In genomic region chrX:15298298-15299069, dm6 we compare ENCODE assay signal across 1 fruit fly cellular context.
TF ChIP-seq lines count a peak whose summit lies in the region.

No protein-coding gene starts in this region.

TF ChIP-seq in whole organism, embryonic, 481 proteins besides CTCF, POLR2A, EP300 and RAD21 (continued from another document and continues in another):
- TF ChIP-seq CG17361 (GFP tag; IDR thresholded peaks at IDR 0.05; lab: Robert Waterston, UW): peak; percentile 99
- TF ChIP-seq cas (GFP tag; IDR thresholded peaks at IDR 0.05; lab: Robert Waterston, UW): peak; percentile 92
- TF ChIP-seq CG32532 (GFP tag; IDR thresholded peaks at IDR 0.05; lab: Robert Waterston, UW): peak; percentile 97
- TF ChIP-seq CG10147 (GFP tag; optimal IDR thresholded peaks at IDR 0.05; lab: Kevin White, UChicago): peak; percentile 98
- peak; percentile 95 for TF ChIP-seq Max (GFP tag; optimal IDR thresholded peaks at IDR 0.05; lab: Kevin White, UChicago)
- peak; percentile 61 for TF ChIP-seq pros (GFP tag; optimal IDR thresholded peaks at IDR 0.05; lab: Kevin White, UChicago)
- TF ChIP-seq CrebB (tag; optimal IDR thresholded peaks at IDR 0.05; lab: Kevin White, UChicago): peak; percentile 96
- TF ChIP-seq CG15269 (tag; optimal IDR thresholded peaks at IDR 0.05; lab: Kevin White, UChicago): peak; percentile 98
- TF ChIP-seq CG6254 (GFP tag; optimal IDR thresholded peaks at IDR 0.05; lab: Kevin White, UChicago): peak; percentile 92
- peak; percentile 92 for TF ChIP-seq gt (GFP tag; IDR thresholded peaks at IDR 0.05; lab: Robert Waterston, UW)
- TF ChIP-seq ind (GFP tag; optimal IDR thresholded peaks at IDR 0.05; lab: Kevin White, UChicago): peak; percentile 98
- peak; percentile 77 for TF ChIP-seq CG2116 (GFP tag; optimal IDR thresholded peaks at IDR 0.05; lab: Kevin White, UChicago)
- peak; percentile 99 for TF ChIP-seq nmo (GFP tag; optimal IDR thresholded peaks at IDR 0.05; lab: Kevin White, UChicago)
- peak; percentile 11 for TF ChIP-seq yki (optimal IDR thresholded peaks at IDR 0.05; lab: Kevin White, UChicago)
- TF ChIP-seq CG4404 (GFP tag; IDR thresholded peaks at IDR 0.05; lab: Robert Waterston, UW): peak; percentile 94
- TF ChIP-seq NC2β (GFP tag; optimal IDR thresholded peaks at IDR 0.05; lab: Kevin White, UChicago): peak; percentile 46
- peak; percentile 47 for TF ChIP-seq Ets97D (GFP tag; optimal IDR thresholded peaks at IDR 0.05; lab: Kevin White, UChicago)
- peak; percentile 65 for TF ChIP-seq CG1603 (tag; optimal IDR thresholded peaks at IDR 0.05; lab: Kevin White, UChicago)
- TF ChIP-seq Ptx1 (GFP tag; IDR thresholded peaks at IDR 0.05; lab: Robert Waterston, UW): peak; percentile 98
- peak; percentile 95 for TF ChIP-seq Rx (GFP tag; IDR thresholded peaks at IDR 0.05; lab: Robert Waterston, UW)
- peak; percentile 70 for TF ChIP-seq CHES-1-like (GFP tag; optimal IDR thresholded peaks at IDR 0.05; lab: Kevin White, UChicago)
- peak; percentile 98 for TF ChIP-seq Atf6 (GFP tag; IDR thresholded peaks at IDR 0.05; lab: Robert Waterston, UW)
- TF ChIP-seq CG13775 (GFP tag; optimal IDR thresholded peaks at IDR 0.05; lab: Kevin White, UChicago): peak; percentile 97
- TF ChIP-seq otp (GFP tag; IDR thresholded peaks at IDR 0.05; lab: Robert Waterston, UW): peak; percentile 87; the same call in 2 of the 3 replicates
- peak; percentile 93 for TF ChIP-seq Chrac-16 (GFP tag; optimal IDR thresholded peaks at IDR 0.05; lab: Kevin White, UChicago)
- peak; percentile 87 for TF ChIP-seq sens-2 (GFP tag; IDR thresholded peaks at IDR 0.05; lab: Robert Waterston, UW)
- TF ChIP-seq ci (GFP tag; IDR thresholded peaks at IDR 0.05; lab: Robert Waterston, UW): peak; percentile 94
- TF ChIP-seq Xrp1 (GFP tag; IDR thresholded peaks at IDR 0.05; lab: Robert Waterston, UW): peak; percentile 96
- TF ChIP-seq btn (GFP tag; optimal IDR thresholded peaks at IDR 0.05; lab: Kevin White, UChicago): no peak
- peak; percentile 97 for TF ChIP-seq CG11093 (GFP tag; IDR thresholded peaks at IDR 0.05; lab: Robert Waterston, UW)
- TF ChIP-seq Stat92E (GFP tag; optimal IDR thresholded peaks at IDR 0.05; lab: Kevin White, UChicago): peak in 1 of 3 experiments; percentile 76
- TF ChIP-seq aop (GFP tag; IDR thresholded peaks at IDR 0.05; lab: Robert Waterston, UW): peak; percentile 31
- TF ChIP-seq CG6272 (GFP tag; IDR thresholded peaks at IDR 0.05; lab: Robert Waterston, UW): peak; percentile 95
- TF ChIP-seq CG18599 (GFP tag; optimal IDR thresholded peaks at IDR 0.05; lab: Kevin White, UChicago): peak; percentile 98
- TF ChIP-seq lmd (GFP tag; IDR thresholded peaks at IDR 0.05; lab: Robert Waterston, UW): peak; percentile 99
- peak; percentile 95 for TF ChIP-seq ase (GFP tag; IDR thresholded peaks at IDR 0.05; lab: Robert Waterston, UW)
- peak; percentile 28 for TF ChIP-seq CG1792 (GFP tag; optimal IDR thresholded peaks at IDR 0.05; lab: Kevin White, UChicago)
- peak; percentile 94 for TF ChIP-seq H2.0 (GFP tag; IDR thresholded peaks at IDR 0.05; lab: Robert Waterston, UW)
- TF ChIP-seq CG16779 (GFP tag; IDR thresholded peaks at IDR 0.05; lab: Robert Waterston, UW): peak; percentile 62
- TF ChIP-seq CG4820 (GFP tag; optimal IDR thresholded peaks at IDR 0.05; lab: Kevin White, UChicago): peak; percentile 95
- TF ChIP-seq CG12659 (GFP tag; optimal IDR thresholded peaks at IDR 0.05; lab: Kevin White, UChicago): peak; percentile 99
- peak; percentile 85 for TF ChIP-seq sim (GFP tag; IDR thresholded peaks at IDR 0.05; lab: Robert Waterston, UW)
- peak; percentile 98 for TF ChIP-seq grau (tag; optimal IDR thresholded peaks at IDR 0.05; lab: Kevin White, UChicago)
- peak; percentile 74 for TF ChIP-seq CG7271 (tag; optimal IDR thresholded peaks at IDR 0.05; lab: Kevin White, UChicago)
- TF ChIP-seq dmrt11E (tag; optimal IDR thresholded peaks at IDR 0.05; lab: Kevin White, UChicago): peak; percentile 73
- TF ChIP-seq CG30403 (GFP tag; optimal IDR thresholded peaks at IDR 0.05; lab: Kevin White, UChicago): peak; percentile 99
- peak; percentile 98 for TF ChIP-seq CG3847 (GFP tag; IDR thresholded peaks at IDR 0.05; lab: Robert Waterston, UW)
- TF ChIP-seq croc (GFP tag; conservative IDR thresholded peaks at IDR 0.05; lab: Robert Waterston, UW): peak; percentile 97
- peak; percentile 97 for TF ChIP-seq CG9817 (tag; optimal IDR thresholded peaks at IDR 0.05; lab: Kevin White, UChicago)
- peak; percentile 91 for TF ChIP-seq sd (tag; optimal IDR thresholded peaks at IDR 0.05; lab: Kevin White, UChicago)
- TF ChIP-seq CG12071 (GFP tag; optimal IDR thresholded peaks at IDR 0.05; lab: Kevin White, UChicago): peak; percentile 95
- peak; percentile 95 for TF ChIP-seq CG13894 (tag; optimal IDR thresholded peaks at IDR 0.05; lab: Kevin White, UChicago)
- TF ChIP-seq knrl (GFP tag; IDR thresholded peaks at IDR 0.05; lab: Robert Waterston, UW; ENCODE audit: partially characterized antibody): no peak
- no peak for TF ChIP-seq br (optimal IDR thresholded peaks at IDR 0.05; lab: Kevin White, UChicago)
- TF ChIP-seq CG18011 (GFP tag; optimal IDR thresholded peaks at IDR 0.05; lab: Kevin White, UChicago): peak; percentile 86
- TF ChIP-seq H15 (GFP tag; IDR thresholded peaks at IDR 0.05; lab: Robert Waterston, UW): peak; percentile 96
- peak; percentile 98 for TF ChIP-seq CG11504 (tag; optimal IDR thresholded peaks at IDR 0.05; lab: Kevin White, UChicago)
- TF ChIP-seq p53 (GFP tag; optimal IDR thresholded peaks at IDR 0.05; lab: Kevin White, UChicago): peak; percentile 22
- peak; percentile 98 for TF ChIP-seq Fer3 (tag; optimal IDR thresholded peaks at IDR 0.05; lab: Kevin White, UChicago)
- no peak for TF ChIP-seq CG42726 (GFP tag; IDR thresholded peaks at IDR 0.05; lab: Robert Waterston, UW; ENCODE audit: partially characterized antibody)
- peak; percentile 64 for TF ChIP-seq maf-S (GFP tag; optimal IDR thresholded peaks at IDR 0.05; lab: Kevin White, UChicago)
- peak; percentile 96 for TF ChIP-seq salm (tag; optimal IDR thresholded peaks at IDR 0.05; lab: Kevin White, UChicago)
- TF ChIP-seq CG11723 (GFP tag; optimal IDR thresholded peaks at IDR 0.05; lab: Kevin White, UChicago): peak; percentile 97
- peak; percentile 97 for TF ChIP-seq CG12769 (tag; optimal IDR thresholded peaks at IDR 0.05; lab: Kevin White, UChicago)
- peak; percentile 97 for TF ChIP-seq CG1233 (GFP tag; optimal IDR thresholded peaks at IDR 0.05; lab: Kevin White, UChicago)
- TF ChIP-seq crc (GFP tag; optimal IDR thresholded peaks at IDR 0.05; lab: Kevin White, UChicago): peak; percentile 57
- peak; percentile 56 for TF ChIP-seq CG4360 (GFP tag; IDR thresholded peaks at IDR 0.05; lab: Robert Waterston, UW)
- peak; percentile 11 for TF ChIP-seq pzg (GFP tag; optimal IDR thresholded peaks at IDR 0.05; lab: Kevin White, UChicago)
- TF ChIP-seq CG5180 (GFP tag; optimal IDR thresholded peaks at IDR 0.05; lab: Kevin White, UChicago): peak; percentile 89
- peak; percentile 97 for TF ChIP-seq so (GFP tag; IDR thresholded peaks at IDR 0.05; lab: Robert Waterston, UW)
- TF ChIP-seq CG13123 (GFP tag; optimal IDR thresholded peaks at IDR 0.05; lab: Kevin White, UChicago): peak; percentile 90
- TF ChIP-seq CG8290 (GFP tag; optimal IDR thresholded peaks at IDR 0.05; lab: Kevin White, UChicago): peak; percentile 82
- TF ChIP-seq CG8290 (tag; optimal IDR thresholded peaks at IDR 0.05; lab: Kevin White, UChicago): peak; percentile 47 to 60
- peak; percentile 98 for TF ChIP-seq Asciz (GFP tag; optimal IDR thresholded peaks at IDR 0.05; lab: Kevin White, UChicago)
- TF ChIP-seq odd (GFP tag; optimal IDR thresholded peaks at IDR 0.05; lab: Kevin White, UChicago): peak; percentile 98
- TF ChIP-seq CG8089 (GFP tag; optimal IDR thresholded peaks at IDR 0.05; lab: Kevin White, UChicago): peak; percentile 35
- TF ChIP-seq Dref (GFP tag; IDR thresholded peaks at IDR 0.05; lab: Robert Waterston, UW): no peak
- no peak for TF ChIP-seq bbx (GFP tag; IDR thresholded peaks at IDR 0.05; lab: Robert Waterston, UW; ENCODE audit: partially characterized antibody)
- TF ChIP-seq HmgZ (tag; optimal IDR thresholded peaks at IDR 0.05; lab: Kevin White, UChicago): peak; percentile 97
- TF ChIP-seq Hand (GFP tag; optimal IDR thresholded peaks at IDR 0.05; lab: Kevin White, UChicago): peak; percentile 97
- TF ChIP-seq caup (GFP tag; optimal IDR thresholded peaks at IDR 0.05; lab: Kevin White, UChicago; ENCODE audit: severe bottlenecking): peak; percentile 98
- TF ChIP-seq CG3407 (GFP tag; optimal IDR thresholded peaks at IDR 0.05; lab: Kevin White, UChicago): peak; percentile 95
- TF ChIP-seq CG12299 (tag; optimal IDR thresholded peaks at IDR 0.05; lab: Kevin White, UChicago): peak; percentile 94
- peak; percentile 85 for TF ChIP-seq E2f2 (GFP tag; IDR thresholded peaks at IDR 0.05; lab: Robert Waterston, UW)
- TF ChIP-seq Poxn (GFP tag; IDR thresholded peaks at IDR 0.05; lab: Robert Waterston, UW): peak; percentile 91
- peak; percentile 99 for TF ChIP-seq row (GFP tag; IDR thresholded peaks at IDR 0.05; lab: Robert Waterston, UW)
- TF ChIP-seq Mad (GFP tag; optimal IDR thresholded peaks at IDR 0.05; lab: Kevin White, UChicago): peak; percentile 75
- TF ChIP-seq sisA (GFP tag; IDR thresholded peaks at IDR 0.05; lab: Robert Waterston, UW): peak; percentile 97
- TF ChIP-seq CG9797 (GFP tag; optimal IDR thresholded peaks at IDR 0.05; lab: Kevin White, UChicago): peak; percentile 48
- peak; percentile 97 for TF ChIP-seq Aef1 (GFP tag; IDR thresholded peaks at IDR 0.05; lab: Robert Waterston, UW)
- TF ChIP-seq CG17612 (GFP tag; IDR thresholded peaks at IDR 0.05; lab: Robert Waterston, UW): peak; percentile 84
- peak; percentile 87 for TF ChIP-seq CG31388 (GFP tag; optimal IDR thresholded peaks at IDR 0.05; lab: Kevin White, UChicago)
- peak; percentile 86 for TF ChIP-seq zfh2 (GFP tag; optimal IDR thresholded peaks at IDR 0.05; lab: Kevin White, UChicago)
- TF ChIP-seq CG11456 (GFP tag; IDR thresholded peaks at IDR 0.05; lab: Robert Waterston, UW): peak; percentile 96
- peak; percentile 89 for TF ChIP-seq CG6175 (GFP tag; IDR thresholded peaks at IDR 0.05; lab: Robert Waterston, UW)
- TF ChIP-seq CG10462 (GFP tag; optimal IDR thresholded peaks at IDR 0.05; lab: Kevin White, UChicago): peak; percentile 93
- peak; percentile 81 for TF ChIP-seq CG4854 (GFP tag; optimal IDR thresholded peaks at IDR 0.05; lab: Kevin White, UChicago)
- TF ChIP-seq CG17328 (GFP tag; IDR thresholded peaks at IDR 0.05; lab: Robert Waterston, UW): peak; percentile 92
- TF ChIP-seq Deaf1 (tag; optimal IDR thresholded peaks at IDR 0.05; lab: Kevin White, UChicago): peak; percentile 79
- peak; percentile 52 for TF ChIP-seq emc (GFP tag; optimal IDR thresholded peaks at IDR 0.05; lab: Kevin White, UChicago)
- TF ChIP-seq CG10209 (GFP tag; optimal IDR thresholded peaks at IDR 0.05; lab: Kevin White, UChicago): peak; percentile 98
- TF ChIP-seq tx (GFP tag; optimal IDR thresholded peaks at IDR 0.05; lab: Kevin White, UChicago): peak; percentile 48
- TF ChIP-seq CG14667 (GFP tag; IDR thresholded peaks at IDR 0.05; lab: Robert Waterston, UW): peak; percentile 96
- TF ChIP-seq repo (GFP tag; optimal IDR thresholded peaks at IDR 0.05; lab: Kevin White, UChicago): peak; percentile 44
- TF ChIP-seq dan (GFP tag; IDR thresholded peaks at IDR 0.05; lab: Robert Waterston, UW): peak; percentile 63; the same call in 1 of the 2 replicates
- peak; percentile 12 for TF ChIP-seq gro (GFP tag; optimal IDR thresholded peaks at IDR 0.05; lab: Kevin White, UChicago)
- peak; percentile 93 for TF ChIP-seq CG12155 (GFP tag; optimal IDR thresholded peaks at IDR 0.05; lab: Kevin White, UChicago)
- peak; percentile 73 for TF ChIP-seq bab2 (GFP tag; optimal IDR thresholded peaks at IDR 0.05; lab: Kevin White, UChicago)
- peak; percentile 99 for TF ChIP-seq sug (tag; optimal IDR thresholded peaks at IDR 0.05; lab: Kevin White, UChicago)
- peak; percentile 95 for TF ChIP-seq Gug (GFP tag; IDR thresholded peaks at IDR 0.05; lab: Robert Waterston, UW)
- TF ChIP-seq CG3995 (GFP tag; optimal IDR thresholded peaks at IDR 0.05; lab: Kevin White, UChicago): peak; percentile 82
- TF ChIP-seq hth (optimal IDR thresholded peaks at IDR 0.05; lab: Kevin White, UChicago): no peak
- TF ChIP-seq CG9876 (GFP tag; optimal IDR thresholded peaks at IDR 0.05; lab: Kevin White, UChicago): no peak
- TF ChIP-seq CG16863 (GFP tag; optimal IDR thresholded peaks at IDR 0.05; lab: Kevin White, UChicago): peak; percentile 46
- TF ChIP-seq en (GFP tag; optimal IDR thresholded peaks at IDR 0.05; lab: Kevin White, UChicago): peak; percentile 21
- TF ChIP-seq CG13287 (GFP tag; IDR thresholded peaks at IDR 0.05; lab: Robert Waterston, UW; ENCODE audit: partially characterized antibody): no peak; the same call in 1 of the 2 replicates
- TF ChIP-seq crol (GFP tag; IDR thresholded peaks at IDR 0.05; lab: Robert Waterston, UW): peak; percentile 96
- peak; percentile 96 for TF ChIP-seq cwo (GFP tag; optimal IDR thresholded peaks at IDR 0.05; lab: Kevin White, UChicago)
- peak; percentile 85 for TF ChIP-seq bowl (GFP tag; IDR thresholded peaks at IDR 0.05; lab: Robert Waterston, UW)
- peak; percentile 35 for TF ChIP-seq CG9609 (GFP tag; optimal IDR thresholded peaks at IDR 0.05; lab: Kevin White, UChicago)
- peak; percentile 97 for TF ChIP-seq HLH3B (GFP tag; IDR thresholded peaks at IDR 0.05; lab: Robert Waterston, UW)
- peak; percentile 90 for TF ChIP-seq kni (GFP tag; optimal IDR thresholded peaks at IDR 0.05; lab: Kevin White, UChicago)
- peak; percentile 99 for TF ChIP-seq gem (tag; optimal IDR thresholded peaks at IDR 0.05; lab: Kevin White, UChicago)
- peak; percentile 98 for TF ChIP-seq Abd-B (GFP tag; optimal IDR thresholded peaks at IDR 0.05; lab: Kevin White, UChicago)
- peak; percentile 75 to 97 for TF ChIP-seq bsh (GFP tag; optimal IDR thresholded peaks at IDR 0.05; lab: Kevin White, UChicago)
- TF ChIP-seq D (optimal IDR thresholded peaks at IDR 0.05; lab: Kevin White, UChicago): no peak
- TF ChIP-seq D (GFP tag; optimal IDR thresholded peaks at IDR 0.05; lab: Kevin White, UChicago): peak; percentile 97
- TF ChIP-seq D19B (GFP tag; optimal IDR thresholded peaks at IDR 0.05; lab: Kevin White, UChicago): peak; percentile 95
- peak; percentile 97 for TF ChIP-seq CG34422 (GFP tag; IDR thresholded peaks at IDR 0.05; lab: Robert Waterston, UW)
- peak; percentile 82 for TF ChIP-seq tup (GFP tag; optimal IDR thresholded peaks at IDR 0.05; lab: Kevin White, UChicago)
- TF ChIP-seq CG14441 (GFP tag; IDR thresholded peaks at IDR 0.05; lab: Robert Waterston, UW): peak; percentile 96
- peak; percentile 97 for TF ChIP-seq CG9727 (GFP tag; optimal IDR thresholded peaks at IDR 0.05; lab: Kevin White, UChicago)
